Worm (Caenorhabditis elegans): ENCODE results near the gene clec-74.
"Not testable (repeated sequence)": the region's sequence is repeated elsewhere in the genome, so short reads cannot be mapped to it uniquely, and the experiment has no call there.

clec-74 gene

DNA sequence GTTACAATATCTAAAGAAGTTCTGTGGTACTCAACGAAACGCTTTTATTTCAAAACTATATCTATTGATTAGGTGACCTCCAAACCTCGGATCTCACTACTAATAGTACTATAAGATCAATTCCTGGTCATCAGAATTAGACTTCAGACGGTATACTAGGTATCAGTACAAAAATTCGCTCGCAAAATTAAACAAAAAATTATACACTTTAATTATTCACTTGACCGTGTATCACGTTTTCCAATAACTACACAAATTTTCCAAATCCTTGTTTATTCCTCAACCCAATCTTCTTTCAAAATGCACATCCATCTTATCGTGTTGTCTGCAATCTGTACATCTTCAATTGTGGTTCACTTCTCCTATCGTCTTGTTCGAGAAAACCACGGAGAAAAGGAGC lies 38.6 kb upstream of the clec-74 start, which contains the start of gene F56D6.23:
Gene F56D6.23 (plus strand): TSS at position 301 of the 400 bp plus-strand sequence.
- TF ChIP-seq ceh-13 (GFP tag; optimal IDR thresholded peaks at IDR 0.05) (no peak), hmbx-1 (tag; optimal IDR thresholded peaks at IDR 0.05) (no peak), pes-1 (GFP tag; IDR thresholded peaks at IDR 0.05) (no peak), ets-7 (tag; optimal IDR thresholded peaks at IDR 0.05) (no peak), B0310.2 (tag; optimal IDR thresholded peaks at IDR 0.05) (no peak), hnd-1 (tag; optimal IDR thresholded peaks at IDR 0.05) (no peak), flt-1 (GFP tag; IDR thresholded peaks at IDR 0.05) (no peak), hmg-4 (GFP tag; optimal IDR thresholded peaks at IDR 0.05) (no peak), F13C5.2 (tag; optimal IDR thresholded peaks at IDR 0.05) (no peak), tra-4 (tag; optimal IDR thresholded peaks at IDR 0.05) (no peak), ama-1 (optimal IDR thresholded peaks at IDR 0.05) (no peak), aly-1 (tag; optimal IDR thresholded peaks at IDR 0.05) (no peak), tbx-37 (GFP tag; conservative IDR thresholded peaks at IDR 0.05) (no peak), tbx-11 (GFP tag; IDR thresholded peaks at IDR 0.05) (no peak)

DNA sequence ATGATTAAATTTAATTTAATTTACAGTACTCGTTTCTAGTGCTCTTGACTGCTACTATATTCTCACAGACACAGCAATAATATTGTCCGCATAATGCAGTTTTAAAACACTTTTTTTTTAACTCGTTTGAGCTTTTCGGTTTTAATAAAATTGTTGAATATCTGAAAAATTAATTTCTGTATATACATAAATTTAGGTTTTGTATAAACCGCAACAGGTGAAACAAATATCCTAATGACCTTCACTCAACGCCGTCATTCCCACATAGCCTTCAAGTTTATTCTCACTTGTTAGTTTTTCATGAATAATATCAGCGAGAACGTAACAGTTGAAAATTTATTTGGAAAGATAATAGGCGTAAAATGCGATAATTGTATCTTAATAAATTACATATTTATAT lies 37.3 kb upstream of the clec-74 start, which contains the start of gene srz-19:
Gene srz-19 (plus strand): TSS at position 301 of the 400 bp plus-strand sequence.
- no peak for TF ChIP-seq tbx-37 (GFP tag; conservative IDR thresholded peaks at IDR 0.05)
- TF ChIP-seq aly-1 (tag; optimal IDR thresholded peaks at IDR 0.05): no peak
- TF ChIP-seq scrt-1 (GFP tag; IDR thresholded peaks at IDR 0.05): no peak
- no peak for TF ChIP-seq flt-1 (GFP tag; IDR thresholded peaks at IDR 0.05)
- no peak for TF ChIP-seq hmbx-1 (tag; optimal IDR thresholded peaks at IDR 0.05)
- no peak for TF ChIP-seq B0310.2 (tag; optimal IDR thresholded peaks at IDR 0.05)
- no peak for TF ChIP-seq ceh-13 (GFP tag; optimal IDR thresholded peaks at IDR 0.05)
- TF ChIP-seq F13C5.2 (tag; optimal IDR thresholded peaks at IDR 0.05): no peak
- no peak for TF ChIP-seq hnd-1 (tag; optimal IDR thresholded peaks at IDR 0.05)

DNA sequence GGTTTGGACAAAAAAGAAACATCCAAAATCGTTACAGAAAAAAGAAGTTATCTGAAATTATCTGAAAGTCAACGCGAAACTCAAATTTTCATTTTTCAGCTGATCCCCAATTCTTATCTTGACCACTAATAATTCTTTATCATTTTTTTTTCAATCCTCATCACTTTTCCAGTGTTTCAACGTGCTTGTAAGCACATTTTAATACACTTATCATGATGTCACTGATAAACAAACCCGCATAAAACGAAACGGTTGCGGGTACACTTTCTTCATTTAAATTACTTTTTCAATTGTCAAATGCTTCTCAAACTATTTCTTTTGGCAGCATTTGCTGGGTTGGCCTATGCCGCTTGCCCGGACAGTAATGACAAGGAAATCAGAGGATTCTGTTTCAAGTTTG lies 34.9 kb upstream of the clec-74 start, which contains the start of gene clec-67:
Gene clec-67 (plus strand): TSS at position 268 of the 400 bp plus-strand sequence.
- TF ChIP-seq hmbx-1 (tag; optimal IDR thresholded peaks at IDR 0.05): no peak
- TF ChIP-seq scrt-1 (GFP tag; IDR thresholded peaks at IDR 0.05): no peak
- TF ChIP-seq ets-7 (tag; optimal IDR thresholded peaks at IDR 0.05): no peak
- no peak for TF ChIP-seq hmg-4 (GFP tag; optimal IDR thresholded peaks at IDR 0.05)
- TF ChIP-seq hnd-1 (tag; optimal IDR thresholded peaks at IDR 0.05): no peak
- no peak for TF ChIP-seq flt-1 (GFP tag; IDR thresholded peaks at IDR 0.05)
- no peak for TF ChIP-seq tbx-11 (GFP tag; IDR thresholded peaks at IDR 0.05)
- TF ChIP-seq F13C5.2 (tag; optimal IDR thresholded peaks at IDR 0.05): no peak
- no peak for TF ChIP-seq tbx-37 (GFP tag; conservative IDR thresholded peaks at IDR 0.05)
- no peak for TF ChIP-seq ama-1 (optimal IDR thresholded peaks at IDR 0.05)
- no peak for TF ChIP-seq aly-1 (tag; optimal IDR thresholded peaks at IDR 0.05)
- no peak for TF ChIP-seq B0310.2 (tag; optimal IDR thresholded peaks at IDR 0.05)
- no peak for TF ChIP-seq sea-1 (GFP tag; conservative IDR thresholded peaks at IDR 0.05)
- TF ChIP-seq ceh-36 (tag; optimal IDR thresholded peaks at IDR 0.05): no peak
- no peak for TF ChIP-seq ceh-13 (GFP tag; optimal IDR thresholded peaks at IDR 0.05)
- TF ChIP-seq tra-4 (tag; optimal IDR thresholded peaks at IDR 0.05): no peak
- no peak for TF ChIP-seq pes-1 (GFP tag; IDR thresholded peaks at IDR 0.05)

DNA sequence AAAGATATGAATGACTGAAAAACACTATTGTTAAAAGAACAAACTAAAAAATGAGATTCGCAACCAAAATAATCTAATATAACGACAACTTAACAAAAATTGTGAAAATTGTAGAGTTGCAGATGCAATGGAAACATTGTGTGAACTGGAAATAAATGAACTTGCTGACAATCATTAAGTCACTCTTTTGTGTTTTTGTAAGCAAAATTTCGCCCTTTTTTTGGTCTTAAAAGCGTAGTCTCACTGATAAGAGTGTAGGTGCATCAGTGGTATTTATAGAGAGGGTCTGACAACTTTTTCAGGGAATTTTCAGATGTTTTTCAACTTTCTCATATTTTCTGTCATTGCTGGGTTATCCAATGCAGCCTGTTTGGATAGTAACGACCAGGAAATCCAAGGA lies 30.7 kb upstream of the clec-74 start, which contains the start of gene clec-68:
Gene clec-68 (plus strand): TSS at position 301 of the 400 bp plus-strand sequence.
- no peak for TF ChIP-seq tra-4 (tag; optimal IDR thresholded peaks at IDR 0.05)
- TF ChIP-seq F13C5.2 (tag; optimal IDR thresholded peaks at IDR 0.05): no peak
- TF ChIP-seq sea-1 (GFP tag; conservative IDR thresholded peaks at IDR 0.05): no peak
- TF ChIP-seq ceh-13 (GFP tag; optimal IDR thresholded peaks at IDR 0.05): no peak
- TF ChIP-seq hmg-4 (GFP tag; optimal IDR thresholded peaks at IDR 0.05): no peak
- no peak for TF ChIP-seq aly-1 (tag; optimal IDR thresholded peaks at IDR 0.05)
- TF ChIP-seq ceh-36 (tag; optimal IDR thresholded peaks at IDR 0.05): no peak
- TF ChIP-seq pes-1 (GFP tag; IDR thresholded peaks at IDR 0.05): no peak
- no peak for TF ChIP-seq ets-7 (tag; optimal IDR thresholded peaks at IDR 0.05)
- TF ChIP-seq tbx-11 (GFP tag; IDR thresholded peaks at IDR 0.05): no peak
- TF ChIP-seq flt-1 (GFP tag; IDR thresholded peaks at IDR 0.05): no peak
- no peak for TF ChIP-seq ama-1 (optimal IDR thresholded peaks at IDR 0.05)
- TF ChIP-seq scrt-1 (GFP tag; IDR thresholded peaks at IDR 0.05): no peak
- TF ChIP-seq hnd-1 (tag; optimal IDR thresholded peaks at IDR 0.05): no peak
- no peak for TF ChIP-seq hmbx-1 (tag; optimal IDR thresholded peaks at IDR 0.05)
- TF ChIP-seq B0310.2 (tag; optimal IDR thresholded peaks at IDR 0.05): no peak

DNA sequence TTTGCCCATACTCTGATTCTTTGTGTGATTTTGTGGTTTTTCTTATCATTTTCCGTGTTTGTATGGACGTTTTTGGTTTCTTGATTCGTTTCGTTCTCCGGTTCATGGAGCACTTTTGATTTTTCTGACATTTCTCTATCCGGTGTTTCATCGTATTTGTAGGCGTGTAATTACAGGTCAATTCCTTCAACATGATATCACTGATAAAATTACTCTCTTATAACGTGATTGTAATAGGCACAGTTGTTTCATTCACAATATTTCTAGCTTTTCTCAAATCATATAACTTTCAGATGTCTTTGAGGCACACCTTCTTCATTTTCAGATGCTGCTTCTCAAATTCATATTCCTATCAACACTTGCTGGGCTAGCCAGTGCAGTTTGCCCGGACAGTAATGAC lies 24.4 kb upstream of the clec-74 start, which contains the start of gene clec-70:
Gene clec-70 (plus strand): TSS at position 301 of the 400 bp plus-strand sequence.
- TF ChIP-seq ets-7 (tag; optimal IDR thresholded peaks at IDR 0.05); hmg-4 (GFP tag; optimal IDR thresholded peaks at IDR 0.05); ceh-13 (GFP tag; optimal IDR thresholded peaks at IDR 0.05): not testable (repeated sequence)

DNA sequence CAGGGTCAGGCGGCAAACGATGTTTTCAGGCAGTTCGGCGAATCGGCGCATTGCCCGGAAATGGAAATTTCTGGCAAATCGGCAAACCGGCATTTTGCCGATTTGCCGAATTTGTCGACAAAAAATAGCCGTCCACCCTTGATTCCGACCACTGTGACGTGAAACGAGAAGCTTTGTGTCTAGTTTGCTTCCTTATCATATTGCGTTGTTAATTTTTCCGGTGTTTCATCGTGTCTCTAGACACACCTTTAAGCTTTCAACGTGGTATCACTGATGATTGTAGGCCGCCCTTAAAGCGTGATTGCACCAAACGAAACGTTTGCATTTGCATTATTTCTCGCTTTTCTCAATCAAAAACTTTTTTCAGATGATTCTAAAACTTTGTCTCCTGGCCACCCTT lies 19.7 kb upstream of the clec-74 start, which contains the start of gene clec-71:
Gene clec-71 (plus strand): TSS at position 362 of the 400 bp plus-strand sequence.
- TF ChIP-seq flt-1 (GFP tag; IDR thresholded peaks at IDR 0.05) (no peak), B0310.2 (tag; optimal IDR thresholded peaks at IDR 0.05) (no peak), F13C5.2 (tag; optimal IDR thresholded peaks at IDR 0.05) (no peak), hmbx-1 (tag; optimal IDR thresholded peaks at IDR 0.05) (no peak), ets-7 (tag; optimal IDR thresholded peaks at IDR 0.05) (no peak), sea-1 (GFP tag; conservative IDR thresholded peaks at IDR 0.05) (no peak), ceh-13 (GFP tag; optimal IDR thresholded peaks at IDR 0.05) (no peak)

DNA sequence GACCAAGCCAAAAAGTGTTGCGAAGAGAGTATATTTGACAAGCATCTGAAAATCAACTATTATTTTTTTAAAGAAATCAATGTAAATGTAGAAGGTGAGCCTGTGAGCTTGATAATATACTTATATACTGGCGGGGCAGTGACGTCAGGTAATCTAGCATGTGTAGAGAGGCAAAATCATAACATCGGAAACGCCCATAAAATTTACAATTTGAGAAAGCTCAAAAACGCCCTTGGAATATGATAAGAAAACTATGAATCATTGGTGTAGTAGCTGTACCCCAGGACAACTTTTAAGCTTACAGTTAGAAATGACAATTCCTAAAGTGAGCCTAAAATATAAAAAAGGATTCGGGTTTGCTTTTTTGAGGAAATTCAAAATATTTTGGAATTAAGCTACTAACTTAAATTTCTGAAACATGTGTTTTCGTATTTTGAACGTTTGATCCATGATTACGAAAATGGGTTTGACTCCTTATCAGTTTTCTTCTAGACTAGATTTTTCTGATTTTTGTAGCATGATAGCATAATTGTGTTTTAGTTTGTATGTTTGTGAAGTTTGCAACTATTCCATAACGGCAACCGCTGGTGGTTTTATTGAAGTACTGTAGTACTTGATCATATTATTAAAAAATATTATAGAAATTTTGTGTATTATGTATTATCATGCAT lies 15.0 kb upstream of the clec-74 start, which contains the start of gene clec-174:
Gene clec-174 (minus strand): TSS at position 51 of the 671 bp plus-strand sequence.
- no peak for TF ChIP-seq F13C5.2 (tag; optimal IDR thresholded peaks at IDR 0.05)
- no peak for TF ChIP-seq ets-7 (tag; optimal IDR thresholded peaks at IDR 0.05)
